Worm (Caenorhabditis elegans) whole organism, early embryonic: Measurements from ENCODE around the gene C24H11.5.

ENCODE experiments used
- aly-1 ChIP-seq: sonication (generic microtip); optimal IDR thresholded peaks from 2 replicates; lab custom pipeline; 2016; ENCODE audit warnings: missing genetic modification characterization, missing compliant biosample characterization
- ets-7 ChIP-seq: sonication (generic microtip); optimal IDR thresholded peaks from 2 replicates; lab custom pipeline; 2016; ENCODE audit warnings: missing genotype, missing genetic modification characterization, missing compliant biosample characterization
- hmg-4 ChIP-seq: fragments of 200-800 bp; sonication (Bioruptor generic); optimal IDR thresholded peaks from 2 replicates; lab custom pipeline; 2018; ENCODE audit warnings: mild to moderate bottlenecking, missing genetic modification characterization, missing compliant biosample characterization
- pes-1 ChIP-seq: fragments of 200-800 bp; sonication (Bioruptor generic); IDR thresholded peaks from 2 replicates; pipeline ENCODE4 v1.3.6; 2022; ENCODE audit warnings: missing genetic modification reagents, missing genetic modification characterization, missing compliant biosample characterization
- scrt-1 ChIP-seq: fragments of 200-800 bp; sonication (Bioruptor generic); IDR thresholded peaks from 2 replicates; pipeline ENCODE4 v1.3.6; 2022; ENCODE audit warnings: missing genetic modification characterization, missing compliant biosample characterization
- tbx-37 ChIP-seq: fragments of 200-800 bp; sonication (Bioruptor generic); conservative IDR thresholded peaks from 2 replicates; pipeline ENCODE4 v1.3.6; 2022; ENCODE audit warnings: missing genetic modification reagents, missing genetic modification characterization, missing compliant biosample characterization
- tra-4 ChIP-seq: sonication (generic microtip); optimal IDR thresholded peaks from 2 replicates; lab custom pipeline; 2017; ENCODE audit warnings: missing genetic modification characterization, missing compliant biosample characterization

DNA sequence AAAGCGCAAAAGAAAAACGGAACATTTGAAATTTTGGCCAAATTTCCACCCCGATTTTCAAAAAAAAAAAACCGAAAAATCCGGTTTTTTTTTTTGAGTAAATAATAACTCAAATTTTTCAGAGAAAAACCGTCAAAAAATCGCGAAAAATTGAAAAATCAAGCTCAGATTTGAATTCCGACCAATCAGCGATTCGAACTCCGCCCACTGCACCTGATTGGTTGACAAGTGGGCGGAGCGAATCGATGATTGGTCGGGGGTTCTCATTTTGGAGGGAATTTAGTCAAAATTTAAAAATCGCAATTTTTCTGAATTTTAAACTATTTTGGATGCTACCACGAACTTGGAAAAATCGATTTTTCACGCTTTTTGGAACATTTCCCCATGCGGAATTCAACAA lies 49.0 kb downstream of the C24H11.5 start:
- TF ChIP-seq ets-7 (tag; lab: Kevin White, UChicago) (no peak), aly-1 (tag; lab: Kevin White, UChicago) (no peak), tbx-37 (GFP tag; lab: Robert Waterston, UW) (no peak), scrt-1 (GFP tag; lab: Robert Waterston, UW) (no peak), tra-4 (tag; lab: Kevin White, UChicago) (no peak), pes-1 (GFP tag; lab: Robert Waterston, UW) (no peak), hmg-4 (GFP tag; lab: Kevin White, UChicago) (no peak)
